Fruit fly (Drosophila melanogaster): Measurements from ENCODE around the gene Ubr3.
A peak's percentile ranks its signal among the peaks of the same experiment; 100 is the strongest.

The Ubr3 gene

dm6 chrX:7944772-7945722 lies 9.4 kb downstream of the Ubr3 start (continued):
- no peak for TF ChIP-seq CG10462 (GFP tag; optimal IDR thresholded peaks at IDR 0.05)
- TF ChIP-seq NC2β (GFP tag; optimal IDR thresholded peaks at IDR 0.05): no peak
- no peak for TF ChIP-seq CG2116 (GFP tag; optimal IDR thresholded peaks at IDR 0.05)
- no peak for TF ChIP-seq NFAT (GFP tag; IDR thresholded peaks at IDR 0.05)
- TF ChIP-seq CG8290 (GFP tag; optimal IDR thresholded peaks at IDR 0.05): no peak
- TF ChIP-seq CG8290 (tag; optimal IDR thresholded peaks at IDR 0.05): peak in 1 of 2 experiments; percentile 58
- TF ChIP-seq CG2199 (GFP tag; IDR thresholded peaks at IDR 0.05): 0 out of 3 replicates have a peak, but pooled peaks have one; percentile 13
- TF ChIP-seq CG12299 (tag; optimal IDR thresholded peaks at IDR 0.05): no peak
- TF ChIP-seq CG12391 (tag; optimal IDR thresholded peaks at IDR 0.05): no peak
- no peak for TF ChIP-seq Hey (tag; optimal IDR thresholded peaks at IDR 0.05)
- no peak for TF ChIP-seq ac (GFP tag; optimal IDR thresholded peaks at IDR 0.05)
- peak; percentile 13 for TF ChIP-seq Fer3 (tag; optimal IDR thresholded peaks at IDR 0.05)
- no peak; the same call in 1 of the 2 replicates for TF ChIP-seq onecut (GFP tag; IDR thresholded peaks at IDR 0.05)
- TF ChIP-seq CG9876 (GFP tag; optimal IDR thresholded peaks at IDR 0.05): no peak
- TF ChIP-seq CG13287 (GFP tag; IDR thresholded peaks at IDR 0.05; ENCODE audit: partially characterized antibody): no peak; the same call in 1 of the 2 replicates
- no peak for TF ChIP-seq her (GFP tag; optimal IDR thresholded peaks at IDR 0.05)
- TF ChIP-seq jing (GFP tag; optimal IDR thresholded peaks at IDR 0.05): no peak
- no peak for TF ChIP-seq wek (GFP tag; optimal IDR thresholded peaks at IDR 0.05)
- TF ChIP-seq sob (GFP tag; IDR thresholded peaks at IDR 0.05): no peak
- no peak for TF ChIP-seq CG11093 (GFP tag; IDR thresholded peaks at IDR 0.05)
- peak; percentile 41 for TF ChIP-seq CG2678 (tag; optimal IDR thresholded peaks at IDR 0.05)
- no peak for TF ChIP-seq Fer2 (tag; optimal IDR thresholded peaks at IDR 0.05)
- no peak for TF ChIP-seq YL-1 (GFP tag; optimal IDR thresholded peaks at IDR 0.05)
- 0 out of 3 replicates have a peak, but pooled peaks have one; percentile 24 for TF ChIP-seq CG11695 (GFP tag; IDR thresholded peaks at IDR 0.05)
- no peak for TF ChIP-seq CG9609 (GFP tag; optimal IDR thresholded peaks at IDR 0.05)
- TF ChIP-seq Abd-B (GFP tag; optimal IDR thresholded peaks at IDR 0.05): no peak
- peak; percentile 91 for TF ChIP-seq sd (tag; optimal IDR thresholded peaks at IDR 0.05)
- no peak for TF ChIP-seq da (GFP tag; optimal IDR thresholded peaks at IDR 0.05)
- no peak for TF ChIP-seq ro (GFP tag; IDR thresholded peaks at IDR 0.05)
- peak; percentile 97 for TF ChIP-seq CG10274 (GFP tag; optimal IDR thresholded peaks at IDR 0.05)
- no peak for TF ChIP-seq CG16815 (GFP tag; optimal IDR thresholded peaks at IDR 0.05)
- no peak for TF ChIP-seq CG3163 (GFP tag; optimal IDR thresholded peaks at IDR 0.05)
- no peak for TF ChIP-seq pum (GFP tag; optimal IDR thresholded peaks at IDR 0.05)
- no peak for TF ChIP-seq Max (GFP tag; optimal IDR thresholded peaks at IDR 0.05)
- no peak; the same call in 2 of the 3 replicates for TF ChIP-seq zfh1 (GFP tag; IDR thresholded peaks at IDR 0.05)
- no peak for TF ChIP-seq CG12942 (GFP tag; optimal IDR thresholded peaks at IDR 0.05)
- TF ChIP-seq CG18619 (GFP tag; optimal IDR thresholded peaks at IDR 0.05): no peak
- TF ChIP-seq H15 (GFP tag; IDR thresholded peaks at IDR 0.05): no peak
- peak; percentile 26 for TF ChIP-seq CG15514 (GFP tag; optimal IDR thresholded peaks at IDR 0.05)
- TF ChIP-seq dysf (GFP tag; IDR thresholded peaks at IDR 0.05): no peak
- TF ChIP-seq cwo (GFP tag; optimal IDR thresholded peaks at IDR 0.05): no peak
- no peak for TF ChIP-seq maf-S (GFP tag; optimal IDR thresholded peaks at IDR 0.05)
- no peak for TF ChIP-seq CG13775 (GFP tag; optimal IDR thresholded peaks at IDR 0.05)
- no peak for TF ChIP-seq CG30020 (tag; optimal IDR thresholded peaks at IDR 0.05)
- no peak for TF ChIP-seq disco-r (GFP tag; optimal IDR thresholded peaks at IDR 0.05)
- TF ChIP-seq grn (GFP tag; optimal IDR thresholded peaks at IDR 0.05): no peak
- peak; percentile 62 for TF ChIP-seq Drgx (GFP tag; IDR thresholded peaks at IDR 0.05)
- TF ChIP-seq CG18764 (GFP tag; optimal IDR thresholded peaks at IDR 0.05): no peak
- TF ChIP-seq yki (optimal IDR thresholded peaks at IDR 0.05): peak; percentile 7
- TF ChIP-seq Hsf (GFP tag; optimal IDR thresholded peaks at IDR 0.05): peak; percentile 21

All from whole organism, embryonic.